Worm (Caenorhabditis elegans): ENCODE data around the gene lpr-4.

ce11 chrX:11076491-11076890 lies 11.6 kb downstream of the lpr-4 start, which contains the start of gene W04G3.12:
- TF ChIP-seq elt-3 (tag; optimal IDR thresholded peaks at IDR 0.05) (no peak), flh-1 (GFP tag; optimal IDR thresholded peaks at IDR 0.05) (no peak), unc-62 (GFP tag; optimal IDR thresholded peaks at IDR 0.05) (no peak), pha-4 (tag; optimal IDR thresholded peaks at IDR 0.05) (no peak), unc-120 (tag; optimal IDR thresholded peaks at IDR 0.05; ENCODE audit: poor library complexity, severe bottlenecking) (no peak), hlh-1 (tag; optimal IDR thresholded peaks at IDR 0.05) (no peak), ztf-11 (tag; optimal IDR thresholded peaks at IDR 0.05) (no peak), nhr-28 (tag; optimal IDR thresholded peaks at IDR 0.05) (no peak), zip-8 (tag; optimal IDR thresholded peaks at IDR 0.05) (no peak), blmp-1 (tag; optimal IDR thresholded peaks at IDR 0.05) (no peak), nhr-12 (tag; optimal IDR thresholded peaks at IDR 0.05) (no peak), sptf-1 (tag; optimal IDR thresholded peaks at IDR 0.05) (no peak), nhr-76 (tag; optimal IDR thresholded peaks at IDR 0.05) (no peak), elt-1 (tag; optimal IDR thresholded peaks at IDR 0.05; ENCODE audit: borderline replicate concordance, insufficient read depth) (no peak)

All from whole organism, mixed stage, embryonic.